Worm (Caenorhabditis elegans): ENCODE data around the gene Y50E8A.2.

- TF ChIP-seq flt-1 (GFP tag; IDR thresholded peaks at IDR 0.05) = no peak
- no peak for TF ChIP-seq T22C8.4 (GFP tag; IDR thresholded peaks at IDR 0.05)
- no peak for TF ChIP-seq cog-1 (tag; optimal IDR thresholded peaks at IDR 0.05)
These were observed 41.3 kb downstream of the Y50E8A.2 start for ce11 chrV:14687106-14687964.

All from whole organism, midembryonic.